Worm (Caenorhabditis elegans): ENCODE results near the gene Y105C5A.8.

ce11 chrIV:15639223-15639622, 22.4 kb upstream of the Y105C5A.8 start:
- no peak for TF ChIP-seq ztf-29 (GFP tag; IDR thresholded peaks at IDR 0.05)
- TF ChIP-seq flt-1 (GFP tag; IDR thresholded peaks at IDR 0.05): no peak
